Fruit fly (Drosophila melanogaster) whole organism, prepupa: ENCODE data around the gene CG34183.

Experiments used
- Blimp-1 ChIP-seq: fragments of 200-800 bp; sonication (Bioruptor generic); optimal IDR thresholded peaks from 3 replicates; lab custom pipeline; 2017; ENCODE audit warnings: missing biosample characterization, missing genetic modification characterization, mild to moderate bottlenecking, moderate library complexity, missing genetic modification reagents
- CG10669 ChIP-seq: fragments of 200-800 bp; sonication (Bioruptor generic); optimal IDR thresholded peaks from 3 replicates; lab custom pipeline; 2018; ENCODE audit warnings: missing biosample characterization, mild to moderate bottlenecking, missing genetic modification characterization, moderate library complexity
- CG15336 ChIP-seq: fragments of 200-800 bp; sonication (Bioruptor generic); IDR thresholded peaks from 2 replicates; pipeline ENCODE4 v1.3.6; 2022; ENCODE audit warnings: missing biosample characterization, missing genetic modification characterization
- CG1621 ChIP-seq: fragments of 200-800 bp; sonication (Bioruptor generic); optimal IDR thresholded peaks from 3 replicates; lab custom pipeline; 2018; ENCODE audit warnings: missing biosample characterization, mild to moderate bottlenecking, missing genetic modification characterization
- CG31627 ChIP-seq: fragments of 200-800 bp; sonication (Bioruptor generic); optimal IDR thresholded peaks from 3 replicates; lab custom pipeline; 2016; ENCODE audit warnings: missing biosample characterization, missing genetic modification characterization
- CG32006 ChIP-seq: fragments of 200-800 bp; sonication (Bioruptor generic); optimal IDR thresholded peaks from 3 replicates; lab custom pipeline; 2017; ENCODE audit warnings: missing biosample characterization, mild to moderate bottlenecking, missing genetic modification characterization
- CG34406 ChIP-seq: fragments of 200-800 bp; sonication (Bioruptor generic); optimal IDR thresholded peaks from 3 replicates; lab custom pipeline; 2016; ENCODE audit warnings: missing biosample characterization, missing genetic modification characterization
- CG6163 ChIP-seq: fragments of 200-800 bp; sonication (Bioruptor generic); IDR thresholded peaks from 3 replicates; pipeline ENCODE4 v1.3.6; 2022; ENCODE audit warnings: missing biosample characterization, missing genetic modification characterization
- CG6808 ChIP-seq: fragments of 200-800 bp; sonication (Bioruptor generic); optimal IDR thresholded peaks from 3 replicates; lab custom pipeline; 2017; ENCODE audit warnings: missing biosample characterization, missing genetic modification characterization, mild to moderate bottlenecking, moderate library complexity, missing genetic modification reagents
- CG7368 ChIP-seq: fragments of 200-800 bp; sonication (Bioruptor generic); optimal IDR thresholded peaks from 3 replicates; lab custom pipeline; 2016; ENCODE audit warnings: missing biosample characterization, missing genetic modification characterization
- CG8319 ChIP-seq: fragments of 200-800 bp; sonication (Bioruptor generic); optimal IDR thresholded peaks from 3 replicates; lab custom pipeline; 2016; ENCODE audit warnings: missing biosample characterization, missing genetic modification characterization
- CG8632 ChIP-seq: fragments of 200-800 bp; sonication (Bioruptor generic); optimal IDR thresholded peaks from 3 replicates; lab custom pipeline; 2016; ENCODE audit warnings: missing biosample characterization, missing genetic modification characterization
- Ets96B ChIP-seq: fragments of 200-800 bp; optimal IDR thresholded peaks from 2 replicates; lab custom pipeline; 2019; ENCODE audit warnings: missing biosample characterization, mild to moderate bottlenecking, missing genetic modification characterization, moderate library complexity
- Gug ChIP-seq: fragments of 200-800 bp; sonication (Bioruptor generic); IDR thresholded peaks from 2 replicates; pipeline ENCODE4 v1.3.6; 2022; ENCODE audit warnings: missing biosample characterization, missing genetic modification characterization
- Hr38 ChIP-seq: sonication (Bioruptor generic); optimal IDR thresholded peaks from 2 replicates; lab custom pipeline; 2016; ENCODE audit warnings: missing biosample characterization, missing genetic modification characterization
- Hr39 ChIP-seq: fragments of 200-800 bp; sonication (Bioruptor generic); optimal IDR thresholded peaks from 2 replicates; lab custom pipeline; 2016; ENCODE audit warnings: missing biosample characterization, missing genetic modification characterization
- Hr4 ChIP-seq: fragments of 200-800 bp; sonication (Bioruptor generic); optimal IDR thresholded peaks from 3 replicates; lab custom pipeline; 2016; ENCODE audit warnings: missing biosample characterization, missing genetic modification characterization
- Met ChIP-seq: fragments of 200-800 bp; sonication (Bioruptor generic); optimal IDR thresholded peaks from 3 replicates; lab custom pipeline; 2016; ENCODE audit warnings: missing biosample characterization, missing genetic modification characterization
- Sox102F ChIP-seq: fragments of 200-800 bp; sonication (Bioruptor generic); optimal IDR thresholded peaks from 2 replicates; lab custom pipeline; 2016; ENCODE audit warnings: missing biosample characterization, mild to moderate bottlenecking, missing genetic modification characterization
- Sox14 ChIP-seq: fragments of 200-800 bp; sonication (Bioruptor generic); optimal IDR thresholded peaks from 3 replicates; lab custom pipeline; 2016; ENCODE audit warnings: missing biosample characterization, missing genetic modification characterization
- Sox15 ChIP-seq: fragments of 200-800 bp; sonication (Bioruptor generic); optimal IDR thresholded peaks from 3 replicates; lab custom pipeline; 2016; ENCODE audit warnings: missing biosample characterization, missing genetic modification characterization
- cyc ChIP-seq: fragments of 200-800 bp; sonication (Bioruptor generic); optimal IDR thresholded peaks from 3 replicates; lab custom pipeline; 2016; ENCODE audit warnings: missing biosample characterization, missing genetic modification characterization
- dsx ChIP-seq: fragments of 200-800 bp; optimal IDR thresholded peaks from 3 replicates; lab custom pipeline; 2019; ENCODE audit warnings: missing biosample characterization, mild to moderate bottlenecking, missing genetic modification characterization, moderate library complexity; ENCODE audit not compliant: poor library complexity, severe bottlenecking
- eg ChIP-seq: fragments of 200-800 bp; sonication (Bioruptor generic); IDR thresholded peaks from 3 replicates; pipeline ENCODE4 v1.3.6; 2022; ENCODE audit warnings: missing biosample characterization, missing genetic modification characterization
- fd59A ChIP-seq: fragments of 200-800 bp; sonication (Bioruptor generic); optimal IDR thresholded peaks from 2 replicates; lab custom pipeline; 2017; ENCODE audit warnings: missing biosample characterization, mild to moderate bottlenecking, missing genetic modification characterization, missing genetic modification reagents
- fd85E ChIP-seq: fragments of 200-800 bp; sonication (Bioruptor generic); optimal IDR thresholded peaks from 3 replicates; lab custom pipeline; 2016; ENCODE audit warnings: missing biosample characterization, missing genetic modification characterization
- fkh ChIP-seq: fragments of 200-800 bp; sonication (Bioruptor generic); optimal IDR thresholded peaks from 3 replicates; lab custom pipeline; 2017; ENCODE audit warnings: missing biosample characterization, mild to moderate bottlenecking, missing genetic modification characterization, moderate library complexity
- lz ChIP-seq: fragments of 200-800 bp; sonication (Bioruptor generic); optimal IDR thresholded peaks from 3 replicates; lab custom pipeline; 2016; ENCODE audit warnings: missing biosample characterization, missing genetic modification characterization
- pdm3 ChIP-seq: fragments of 200-800 bp; sonication (Bioruptor generic); optimal IDR thresholded peaks from 3 replicates; lab custom pipeline; 2016; ENCODE audit warnings: missing biosample characterization, missing genetic modification characterization
- salr ChIP-seq, 2 experiments: fragments of 200-800 bp; sonication (Bioruptor generic); optimal IDR thresholded peaks; 3 replicates each; lab custom pipeline; 2016 to 2018; ENCODE audit warnings: missing biosample characterization in 2 of 2, missing genetic modification characterization in 2 of 2, mild to moderate bottlenecking in 1 of 2
- svp ChIP-seq: fragments of 200-800 bp; sonication (Bioruptor generic); peaks from one replicate; lab custom pipeline; 2016; ENCODE audit warnings: missing biosample characterization, missing genetic modification characterization
- topi ChIP-seq: fragments of 200-800 bp; sonication (Bioruptor generic); optimal IDR thresholded peaks from 3 replicates; lab custom pipeline; 2016; ENCODE audit warnings: missing biosample characterization, missing genetic modification characterization
- vri ChIP-seq: fragments of 200-800 bp; sonication (Bioruptor generic); optimal IDR thresholded peaks from 3 replicates; lab custom pipeline; 2016; ENCODE audit warnings: missing biosample characterization, mild to moderate bottlenecking, missing genetic modification characterization

The CG34183 gene

DNA sequence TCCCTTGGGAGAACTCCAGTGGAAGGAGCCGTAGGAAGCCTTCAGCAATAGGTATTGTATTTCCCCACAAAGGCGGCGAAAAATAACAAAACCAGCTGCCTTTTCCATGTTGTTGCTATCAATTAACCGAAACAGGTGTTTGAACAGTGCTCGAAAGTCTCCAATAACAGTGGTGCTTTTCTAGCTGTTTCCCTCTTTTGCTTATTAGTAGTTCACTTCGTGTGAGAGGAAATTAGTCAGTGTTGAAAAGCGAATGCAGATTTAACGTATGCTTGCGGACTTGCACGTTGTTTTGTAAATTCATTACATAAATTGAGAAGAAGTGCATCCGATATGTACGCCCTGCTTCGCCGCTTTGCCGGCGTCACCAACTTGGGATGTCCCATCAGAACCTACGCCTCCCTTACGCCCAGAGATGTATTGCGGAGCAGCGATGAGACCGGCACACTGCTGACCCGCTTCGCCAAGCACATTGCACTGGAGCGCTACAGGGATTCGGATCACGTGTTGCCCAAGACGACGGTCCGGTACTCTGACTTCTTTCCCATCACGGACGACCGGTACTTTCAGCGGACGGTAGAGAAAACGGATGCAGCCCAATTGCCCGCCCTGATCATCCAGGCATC lies 48.2 kb upstream of the CG34183 start, which contains the start of the genes Datp and CG4619 (continued):
- TF ChIP-seq Hr38 (GFP tag; lab: Kevin White, UChicago) (no peak), Hr4 (no peak), CG32006 (GFP tag; lab: Kevin White, UChicago) (no peak), Hr39 (no peak), CG15336 (no peak), CG8632 (GFP tag; lab: Kevin White, UChicago) (no peak), CG8319 (no peak), Ets96B (peak; percentile 13), Blimp-1 (GFP tag; lab: Kevin White, UChicago) (no peak), CG10669 (GFP tag; lab: Kevin White, UChicago) (no peak), vri (GFP tag; lab: Kevin White, UChicago) (peak; percentile 59)
- TF ChIP-seq, all 60 proteins: peak for 16

DNA sequence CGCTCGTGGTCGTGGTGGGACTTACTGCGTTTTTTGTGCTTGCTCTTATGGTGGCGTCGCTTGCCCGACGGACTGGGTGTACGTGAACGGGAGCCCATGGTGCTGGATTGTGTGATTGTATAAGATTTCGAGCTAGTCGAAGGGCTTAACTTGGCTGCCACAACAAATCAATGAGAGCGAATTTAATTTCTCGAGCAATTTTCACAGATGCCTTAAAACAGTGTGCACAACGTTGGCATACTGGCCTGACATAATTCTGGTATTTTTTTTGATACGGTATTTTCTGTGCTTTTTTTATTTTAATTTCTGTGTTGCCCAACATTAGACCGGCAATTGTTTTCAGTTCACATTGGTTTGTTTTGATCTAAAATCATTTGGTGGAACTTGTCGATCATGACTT lies 47.3 kb upstream of the CG34183 start, which contains the start of gene Arglu1:
TSS of gene Arglu1 (minus strand) at position 227 of the 400 bp plus-strand sequence.
- TF ChIP-seq salr (GFP tag; optimal IDR thresholded peaks at IDR 0.05; lab: Kevin White, UChicago) (no peak), dsx (GFP tag; lab: Kevin White, UChicago) (no peak), cyc (GFP tag; lab: Kevin White, UChicago) (peak; percentile 40), lz (GFP tag; lab: Kevin White, UChicago) (peak; percentile 41), CG6163 (GFP tag; lab: Robert Waterston, UW) (peak; percentile 53; the same call in 2 of the 3 replicates), CG31627 (GFP tag; lab: Kevin White, UChicago) (peak; percentile 9)

DNA sequence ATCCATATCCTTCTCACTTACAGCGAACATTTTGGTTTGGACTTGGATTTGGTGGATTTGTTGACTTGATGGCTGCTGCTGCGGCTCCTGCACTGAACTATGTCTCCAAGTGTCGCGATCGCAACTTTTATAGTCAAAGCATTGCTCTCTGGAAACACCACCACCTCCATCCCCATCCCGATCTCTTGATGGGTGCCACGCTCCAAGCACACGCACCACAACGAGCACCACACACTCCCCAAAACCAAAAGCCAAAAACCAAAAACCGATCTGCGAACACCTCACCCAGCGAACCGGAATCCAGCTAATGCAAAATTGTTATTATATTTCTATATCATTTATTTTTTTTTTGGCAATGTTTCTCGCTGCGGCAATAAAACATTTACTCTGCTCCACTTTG lies 42.5 kb upstream of the CG34183 start, which contains the start of gene Cpr30F:
TSS of gene Cpr30F (minus strand) at position 101 of the 400 bp plus-strand sequence.
- TF ChIP-seq CG8632 (GFP tag; lab: Kevin White, UChicago), result no peak
- no peak for TF ChIP-seq fkh
- no peak for TF ChIP-seq CG1621 (tag; lab: Kevin White, UChicago)
- no peak for TF ChIP-seq eg (GFP tag; lab: Robert Waterston, UW)
- no peak for TF ChIP-seq svp (GFP tag; lab: Kevin White, UChicago)
- TF ChIP-seq Gug (GFP tag; lab: Robert Waterston, UW), result no peak
- TF ChIP-seq cyc (GFP tag; lab: Kevin White, UChicago), result no peak
- no peak for TF ChIP-seq Hr4
- TF ChIP-seq lz (GFP tag; lab: Kevin White, UChicago), result no peak
- TF ChIP-seq Sox14, result no peak
- TF ChIP-seq fd85E (GFP tag; lab: Kevin White, UChicago), result no peak
- TF ChIP-seq CG34406 (GFP tag; lab: Kevin White, UChicago), result no peak
- TF ChIP-seq fd59A, result no peak
- no peak for TF ChIP-seq Ets96B
- TF ChIP-seq CG7368 (GFP tag; lab: Kevin White, UChicago), result no peak
- no peak for TF ChIP-seq Sox15 (GFP tag; lab: Kevin White, UChicago)
- no peak for TF ChIP-seq pdm3
- TF ChIP-seq, all 60 proteins: peak for 0

DNA sequence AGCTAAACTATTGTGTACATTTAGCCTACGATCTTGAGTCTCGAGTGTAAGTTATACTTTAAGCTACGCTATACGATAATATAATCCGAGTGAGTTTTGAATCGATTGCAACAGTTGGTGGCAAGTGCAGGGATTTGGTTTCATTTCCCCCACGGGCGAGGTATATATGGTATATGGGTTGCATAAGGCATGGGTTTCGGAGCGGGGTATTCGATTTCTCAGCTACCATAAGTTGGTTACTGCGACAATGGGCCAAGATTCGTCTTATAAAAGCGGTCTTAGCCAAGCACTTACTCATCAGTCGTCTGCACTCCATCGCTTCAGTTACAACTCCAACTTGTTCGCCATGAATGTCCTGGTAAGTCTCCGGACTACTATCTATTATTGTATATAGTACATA lies 39.7 kb upstream of the CG34183 start, which contains the start of gene CG42367:
TSS of gene CG42367 (plus strand) at position 301 of the 400 bp plus-strand sequence.
- TF ChIP-seq CG6808 (no peak), CG32006 (GFP tag; lab: Kevin White, UChicago) (no peak), Met (GFP tag; lab: Kevin White, UChicago) (no peak), CG1621 (tag; lab: Kevin White, UChicago) (no peak), CG6163 (GFP tag; lab: Robert Waterston, UW) (no peak), Sox102F (GFP tag; lab: Kevin White, UChicago) (no peak), topi (GFP tag; lab: Kevin White, UChicago) (no peak)
- TF ChIP-seq, all 60 proteins: peak for 0
